Fruit fly (Drosophila melanogaster) whole organism, prepupa: ENCODE data around the gene CG17198.

Experiments used
- Blimp-1 ChIP-seq: fragments of 200-800 bp; sonication (Bioruptor generic); optimal IDR thresholded peaks from 3 replicates; lab custom pipeline; 2017; ENCODE audit warnings: missing biosample characterization, missing genetic modification characterization, mild to moderate bottlenecking, moderate library complexity, missing genetic modification reagents
- CG10631 ChIP-seq: fragments of 200-800 bp; sonication (Bioruptor generic); optimal IDR thresholded peaks from 2 replicates; lab custom pipeline; 2016; ENCODE audit warnings: missing biosample characterization, missing genetic modification characterization
- CG11294 ChIP-seq: fragments of 200-800 bp; sonication (Bioruptor generic); IDR thresholded peaks from 2 replicates; pipeline ENCODE4 v1.3.6; 2022; ENCODE audit warnings: missing biosample characterization, missing genetic modification characterization
- CG11902 ChIP-seq: fragments of 200-800 bp; sonication (Bioruptor generic); optimal IDR thresholded peaks from 3 replicates; lab custom pipeline; 2016; ENCODE audit warnings: missing biosample characterization, missing genetic modification characterization
- CG1621 ChIP-seq: fragments of 200-800 bp; sonication (Bioruptor generic); optimal IDR thresholded peaks from 3 replicates; lab custom pipeline; 2018; ENCODE audit warnings: missing biosample characterization, mild to moderate bottlenecking, missing genetic modification characterization
- CG16779 ChIP-seq: fragments of 200-800 bp; sonication (Bioruptor generic); optimal IDR thresholded peaks from 3 replicates; lab custom pipeline; 2017; ENCODE audit warnings: missing biosample characterization, mild to moderate bottlenecking, missing genetic modification characterization
- CG3032 ChIP-seq: fragments of 200-800 bp; optimal IDR thresholded peaks from 2 replicates; lab custom pipeline; 2019; ENCODE audit warnings: missing biosample characterization, mild to moderate bottlenecking, missing genetic modification characterization, moderate library complexity
- CG31627 ChIP-seq: fragments of 200-800 bp; sonication (Bioruptor generic); optimal IDR thresholded peaks from 3 replicates; lab custom pipeline; 2016; ENCODE audit warnings: missing biosample characterization, missing genetic modification characterization
- CG32006 ChIP-seq: fragments of 200-800 bp; sonication (Bioruptor generic); optimal IDR thresholded peaks from 3 replicates; lab custom pipeline; 2017; ENCODE audit warnings: missing biosample characterization, mild to moderate bottlenecking, missing genetic modification characterization
- CG4318 ChIP-seq: fragments of 200-800 bp; sonication (Bioruptor generic); optimal IDR thresholded peaks from 3 replicates; lab custom pipeline; 2017; ENCODE audit warnings: missing biosample characterization, mild to moderate bottlenecking, missing genetic modification characterization
- CG6163 ChIP-seq: fragments of 200-800 bp; sonication (Bioruptor generic); IDR thresholded peaks from 3 replicates; pipeline ENCODE4 v1.3.6; 2022; ENCODE audit warnings: missing biosample characterization, missing genetic modification characterization
- CG6276 ChIP-seq: fragments of 200-800 bp; sonication (Bioruptor generic); optimal IDR thresholded peaks from 2 replicates; lab custom pipeline; 2017; ENCODE audit warnings: missing biosample characterization, mild to moderate bottlenecking, missing genetic modification characterization
- CG7368 ChIP-seq: fragments of 200-800 bp; sonication (Bioruptor generic); optimal IDR thresholded peaks from 3 replicates; lab custom pipeline; 2016; ENCODE audit warnings: missing biosample characterization, missing genetic modification characterization
- Eip75B ChIP-seq: fragments of 200-800 bp; sonication (Bioruptor generic); optimal IDR thresholded peaks from 3 replicates; lab custom pipeline; 2016; ENCODE audit warnings: missing biosample characterization, missing genetic modification characterization
- Ets96B ChIP-seq: fragments of 200-800 bp; optimal IDR thresholded peaks from 2 replicates; lab custom pipeline; 2019; ENCODE audit warnings: missing biosample characterization, mild to moderate bottlenecking, missing genetic modification characterization, moderate library complexity
- Hr39 ChIP-seq: fragments of 200-800 bp; sonication (Bioruptor generic); optimal IDR thresholded peaks from 2 replicates; lab custom pipeline; 2016; ENCODE audit warnings: missing biosample characterization, missing genetic modification characterization
- Lpt ChIP-seq: fragments of 200-800 bp; sonication (Bioruptor generic); optimal IDR thresholded peaks from 3 replicates; lab custom pipeline; 2016; ENCODE audit warnings: missing biosample characterization, missing genetic modification characterization
- OdsH ChIP-seq: fragments of 200-800 bp; sonication (Bioruptor generic); optimal IDR thresholded peaks from 3 replicates; lab custom pipeline; 2016; ENCODE audit warnings: missing biosample characterization, missing genetic modification characterization
- dac ChIP-seq: fragments of 200-800 bp; sonication (Bioruptor generic); optimal IDR thresholded peaks from 2 replicates; lab custom pipeline; 2017; ENCODE audit warnings: missing biosample characterization, mild to moderate bottlenecking, missing genetic modification characterization
- dsx ChIP-seq: fragments of 200-800 bp; optimal IDR thresholded peaks from 3 replicates; lab custom pipeline; 2019; ENCODE audit warnings: missing biosample characterization, mild to moderate bottlenecking, missing genetic modification characterization, moderate library complexity; ENCODE audit not compliant: poor library complexity, severe bottlenecking
- eg ChIP-seq: fragments of 200-800 bp; sonication (Bioruptor generic); IDR thresholded peaks from 3 replicates; pipeline ENCODE4 v1.3.6; 2022; ENCODE audit warnings: missing biosample characterization, missing genetic modification characterization
- esn ChIP-seq: fragments of 200-800 bp; sonication (Bioruptor generic); optimal IDR thresholded peaks from 2 replicates; lab custom pipeline; 2016; ENCODE audit warnings: missing biosample characterization, mild to moderate bottlenecking, missing genetic modification characterization, moderate library complexity
- fd59A ChIP-seq: fragments of 200-800 bp; sonication (Bioruptor generic); optimal IDR thresholded peaks from 2 replicates; lab custom pipeline; 2017; ENCODE audit warnings: missing biosample characterization, mild to moderate bottlenecking, missing genetic modification characterization, missing genetic modification reagents
- fd85E ChIP-seq: fragments of 200-800 bp; sonication (Bioruptor generic); optimal IDR thresholded peaks from 3 replicates; lab custom pipeline; 2016; ENCODE audit warnings: missing biosample characterization, missing genetic modification characterization
- fkh ChIP-seq: fragments of 200-800 bp; sonication (Bioruptor generic); optimal IDR thresholded peaks from 3 replicates; lab custom pipeline; 2017; ENCODE audit warnings: missing biosample characterization, mild to moderate bottlenecking, missing genetic modification characterization, moderate library complexity
- lz ChIP-seq: fragments of 200-800 bp; sonication (Bioruptor generic); optimal IDR thresholded peaks from 3 replicates; lab custom pipeline; 2016; ENCODE audit warnings: missing biosample characterization, missing genetic modification characterization
- salr ChIP-seq, 2 experiments: fragments of 200-800 bp; sonication (Bioruptor generic); optimal IDR thresholded peaks; 3 replicates each; lab custom pipeline; 2016 to 2018; ENCODE audit warnings: missing biosample characterization in 2 of 2, missing genetic modification characterization in 2 of 2, mild to moderate bottlenecking in 1 of 2
- ss ChIP-seq, 2 experiments: fragments of 200-800 bp; sonication (Bioruptor generic); optimal IDR thresholded peaks; 2 replicates in 1 of 2; 3 replicates in 1 of 2; lab custom pipeline; 2017 to 2018; ENCODE audit warnings: mild to moderate bottlenecking in 2 of 2, missing biosample characterization in 2 of 2, missing genetic modification characterization in 2 of 2, moderate library complexity in 1 of 2
- svp ChIP-seq: fragments of 200-800 bp; sonication (Bioruptor generic); peaks from one replicate; lab custom pipeline; 2016; ENCODE audit warnings: missing biosample characterization, missing genetic modification characterization
- topi ChIP-seq: fragments of 200-800 bp; sonication (Bioruptor generic); optimal IDR thresholded peaks from 3 replicates; lab custom pipeline; 2016; ENCODE audit warnings: missing biosample characterization, missing genetic modification characterization
- vri ChIP-seq: fragments of 200-800 bp; sonication (Bioruptor generic); optimal IDR thresholded peaks from 3 replicates; lab custom pipeline; 2016; ENCODE audit warnings: missing biosample characterization, mild to moderate bottlenecking, missing genetic modification characterization

CG17198 gene

DNA sequence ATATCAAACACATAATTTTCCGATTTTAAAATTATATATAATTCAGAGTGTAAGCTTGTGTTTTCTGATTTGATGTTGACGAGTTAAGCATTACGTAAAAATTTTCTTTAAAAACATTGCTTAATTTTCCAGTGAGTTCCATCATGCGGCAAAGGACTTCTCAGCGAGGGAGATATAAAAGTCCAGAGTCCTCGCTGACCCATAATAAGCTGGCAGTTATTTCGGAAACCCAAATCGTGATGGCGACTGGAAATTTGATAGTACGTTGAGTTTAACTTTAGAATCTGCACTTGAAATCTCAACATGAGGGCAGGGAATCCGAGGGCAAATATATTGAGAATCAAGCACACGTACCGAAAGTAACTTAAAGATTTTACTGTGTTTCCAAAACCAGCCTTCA is at the start of gene CG17198, which contains the start of gene CG17197:
Gene CG17198, minus strand, starts transcription at position 101 of the 400 bp plus-strand sequence.
Gene CG17197, minus strand, starts transcription at position 101 of the 400 bp plus-strand sequence.
- TF ChIP-seq Lpt (GFP tag; lab: Kevin White, UChicago) = no peak

DNA sequence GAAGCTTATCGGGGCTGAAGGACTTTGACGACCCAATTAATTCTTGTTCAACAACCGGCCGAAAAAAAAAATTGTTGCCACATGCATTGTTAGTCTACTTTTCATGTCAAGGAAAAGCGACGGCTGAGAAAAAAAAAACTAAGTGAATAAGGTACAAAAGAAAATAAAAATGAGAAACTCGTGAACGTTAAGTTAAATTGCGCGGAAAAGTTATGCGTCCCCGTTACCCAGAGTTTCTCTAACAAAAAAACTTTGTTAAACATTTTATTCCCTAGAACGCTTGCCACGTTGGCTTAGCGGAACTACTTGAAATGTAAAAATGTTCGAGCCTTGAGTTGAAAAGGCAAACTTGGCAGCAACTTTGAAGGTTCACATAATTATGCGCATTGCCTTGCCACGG is 40.0 kb upstream of the CG17198 start, which contains the start of gene CG14354:
Gene CG14354, plus strand, starts transcription at position 301 of the 400 bp plus-strand sequence.
- TF ChIP-seq CG6163 (no peak), svp (no peak), ss (GFP tag; optimal IDR thresholded peaks at IDR 0.05; lab: Kevin White, UChicago) (no peak), CG6276 (GFP tag; lab: Kevin White, UChicago) (no peak)

DNA sequence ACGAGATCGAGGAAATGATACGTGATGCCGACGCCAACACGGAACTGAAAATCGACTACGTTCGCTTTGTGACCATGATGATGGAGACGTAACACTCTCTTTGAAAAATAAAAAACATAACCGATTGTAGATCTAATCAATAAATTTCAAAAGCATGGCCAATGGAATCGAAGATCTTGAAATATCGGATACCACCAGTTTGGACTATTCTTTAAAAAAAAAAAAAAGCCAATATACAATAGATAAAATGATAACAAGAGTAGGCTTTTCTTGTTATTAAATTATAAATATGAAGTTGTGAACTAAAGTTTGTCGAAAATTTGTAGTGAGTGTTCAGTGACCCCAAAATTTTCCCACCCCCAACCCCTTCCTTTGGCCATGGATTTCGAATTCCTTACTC is 36.4 kb upstream of the CG17198 start, which contains the start of the genes Acam and CG17770:
Gene Acam, plus strand, starts transcription at position 301 of the 400 bp plus-strand sequence.
Gene CG17770, plus strand, starts transcription at position 301 of the 400 bp plus-strand sequence.
- TF ChIP-seq CG4318 (no peak), salr (GFP tag; optimal IDR thresholded peaks at IDR 0.05; lab: Kevin White, UChicago) (no peak), fd85E (no peak), OdsH (GFP tag; lab: Kevin White, UChicago) (no peak), CG7368 (GFP tag; lab: Kevin White, UChicago) (no peak), eg (GFP tag; lab: Robert Waterston, UW) (no peak), CG3032 (tag; lab: Kevin White, UChicago) (no peak), esn (GFP tag; lab: Kevin White, UChicago) (no peak), CG11902 (GFP tag; lab: Kevin White, UChicago) (no peak), Blimp-1 (GFP tag; lab: Kevin White, UChicago) (no peak), CG31627 (GFP tag; lab: Kevin White, UChicago) (no peak), CG11294 (GFP tag; lab: Robert Waterston, UW) (no peak), vri (no peak), Eip75B (GFP tag; lab: Kevin White, UChicago) (no peak), Ets96B (tag; lab: Kevin White, UChicago) (no peak), dsx (GFP tag; lab: Kevin White, UChicago) (no peak), dac (GFP tag; lab: Kevin White, UChicago) (no peak)

DNA sequence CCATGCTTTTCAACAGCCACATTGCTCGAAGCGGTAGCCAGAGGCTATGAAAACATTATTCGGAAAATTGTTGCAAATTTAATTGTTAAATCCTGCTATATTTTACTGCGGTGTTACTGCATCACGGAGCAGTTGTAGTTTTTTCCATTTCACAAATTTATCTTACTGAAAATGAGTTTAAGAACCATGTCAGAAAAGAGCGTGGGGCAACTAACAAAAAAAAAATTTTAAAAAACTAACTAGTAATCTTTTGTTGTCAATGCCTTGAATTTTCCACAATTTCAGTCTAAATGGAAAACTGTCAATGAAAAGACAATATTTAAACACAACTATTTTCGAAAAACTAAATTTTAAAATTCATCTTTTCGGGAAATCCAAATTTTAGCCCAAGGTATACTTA is 35.6 kb upstream of the CG17198 start, which contains the start of gene CG5024:
Gene CG5024, plus strand, starts transcription at position 301 of the 400 bp plus-strand sequence.
- no peak for TF ChIP-seq topi (GFP tag; lab: Kevin White, UChicago)
- no peak for TF ChIP-seq ss (GFP tag; optimal IDR thresholded peaks at IDR 0.05; lab: Kevin White, UChicago)
- TF ChIP-seq CG1621 (tag; lab: Kevin White, UChicago) = no peak
- TF ChIP-seq esn (GFP tag; lab: Kevin White, UChicago) = no peak
- no peak for TF ChIP-seq CG32006 (GFP tag; lab: Kevin White, UChicago)

DNA sequence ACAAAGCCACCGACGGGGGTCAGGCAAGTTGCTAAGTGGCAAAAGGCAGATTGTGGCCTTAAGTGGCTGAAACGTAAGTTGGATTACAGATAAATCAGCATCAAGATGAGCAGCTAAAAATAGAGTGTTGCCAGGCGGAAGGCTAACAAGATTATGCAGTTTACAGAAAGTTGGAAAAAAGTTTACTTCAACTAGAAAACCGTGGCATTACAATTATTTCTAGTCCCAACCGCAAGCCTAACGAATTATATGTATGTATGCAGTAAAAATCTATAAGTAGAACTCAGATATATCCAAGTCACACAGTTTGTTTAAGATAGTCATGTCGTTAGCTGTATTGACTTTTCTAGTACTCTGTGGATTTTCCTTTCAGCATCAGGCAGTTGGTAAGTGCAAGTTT is 31.0 kb upstream of the CG17198 start, which contains the start of gene BG642167:
Gene BG642167, plus strand, starts transcription at position 301 of the 400 bp plus-strand sequence.
- TF ChIP-seq fd59A (GFP tag; lab: Kevin White, UChicago) (no peak), CG6163 (no peak), CG10631 (GFP tag; lab: Kevin White, UChicago) (no peak), eg (GFP tag; lab: Robert Waterston, UW) (no peak), CG16779 (tag; lab: Kevin White, UChicago) (no peak), fkh (GFP tag; lab: Kevin White, UChicago) (no peak), lz (GFP tag; lab: Kevin White, UChicago) (no peak), Blimp-1 (GFP tag; lab: Kevin White, UChicago) (no peak), Hr39 (no peak)
